Fruit fly (Drosophila melanogaster): ENCODE results near the gene CG32241.

DNA sequence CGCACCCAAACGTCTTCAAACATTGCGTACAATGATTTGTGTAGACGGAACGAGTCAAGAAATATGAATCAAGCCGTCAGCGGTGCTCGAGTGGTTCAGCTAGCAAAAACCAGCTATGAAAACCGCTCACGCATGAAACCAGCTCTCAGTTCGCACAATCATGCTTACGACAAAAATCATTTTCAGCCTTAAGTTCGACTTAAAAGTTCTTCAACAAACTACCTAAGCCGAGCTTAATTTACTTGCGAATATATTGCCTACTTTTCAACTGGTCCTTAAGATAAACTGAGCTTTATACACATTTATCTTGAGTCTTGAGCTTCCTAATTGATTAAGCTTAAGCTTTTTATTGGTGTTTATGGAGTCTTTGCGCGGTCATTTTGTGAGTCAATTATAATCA lies 26.3 kb downstream of the CG32241 start:
- TF ChIP-seq CG5204 (GFP tag; optimal IDR thresholded peaks at IDR 0.05) (no peak), tj (GFP tag; optimal IDR thresholded peaks at IDR 0.05) (no peak), CG1620 (GFP tag; optimal IDR thresholded peaks at IDR 0.05) (no peak)
